Worm (Caenorhabditis elegans) whole organism, L4/young adult: Measurements from ENCODE around the gene Y41D4A.7.

Experiments used
- W03F9.2 ChIP-seq: fragments of 150-350 bp; optimal IDR thresholded peaks from 2 replicates; lab custom pipeline; 2014; ENCODE audit warnings: missing biosample characterization, missing genetic modification characterization
- him-1 ChIP-seq: sonication (generic microtip); optimal IDR thresholded peaks from 2 replicates; lab custom pipeline; 2016; ENCODE audit warnings: missing genotype, missing genetic modification reagents, missing genetic modification characterization, missing compliant biosample characterization

DNA sequence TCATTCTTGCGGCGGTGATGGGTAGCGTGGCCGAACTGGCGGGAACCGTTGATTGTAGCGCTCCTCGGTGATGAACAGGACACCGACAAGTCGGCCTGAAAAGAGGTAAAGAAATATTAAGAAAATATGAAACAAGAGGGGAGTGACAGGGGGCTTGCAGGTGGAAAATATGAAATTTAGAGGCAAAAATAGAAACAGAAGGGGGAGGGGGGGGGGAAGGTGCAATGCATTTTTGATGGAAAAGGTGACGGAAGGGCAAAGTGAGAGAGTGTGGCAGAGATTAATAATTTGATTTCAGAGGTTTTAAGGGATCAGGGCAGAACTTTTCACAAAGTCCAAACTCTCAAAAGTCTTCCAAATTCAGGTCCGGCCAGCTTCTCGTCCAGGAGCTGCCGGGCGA lies 20.2 kb upstream of the Y41D4A.7 start, which contains the start of gene frpr-19:
- TF ChIP-seq him-1 (tag; lab: Kevin White, UChicago) (no peak), W03F9.2 (tag; lab: Kevin White, UChicago) (no peak)
